Fruit fly (Drosophila melanogaster): ENCODE data around the gene ex.

Gene ex

DNA sequence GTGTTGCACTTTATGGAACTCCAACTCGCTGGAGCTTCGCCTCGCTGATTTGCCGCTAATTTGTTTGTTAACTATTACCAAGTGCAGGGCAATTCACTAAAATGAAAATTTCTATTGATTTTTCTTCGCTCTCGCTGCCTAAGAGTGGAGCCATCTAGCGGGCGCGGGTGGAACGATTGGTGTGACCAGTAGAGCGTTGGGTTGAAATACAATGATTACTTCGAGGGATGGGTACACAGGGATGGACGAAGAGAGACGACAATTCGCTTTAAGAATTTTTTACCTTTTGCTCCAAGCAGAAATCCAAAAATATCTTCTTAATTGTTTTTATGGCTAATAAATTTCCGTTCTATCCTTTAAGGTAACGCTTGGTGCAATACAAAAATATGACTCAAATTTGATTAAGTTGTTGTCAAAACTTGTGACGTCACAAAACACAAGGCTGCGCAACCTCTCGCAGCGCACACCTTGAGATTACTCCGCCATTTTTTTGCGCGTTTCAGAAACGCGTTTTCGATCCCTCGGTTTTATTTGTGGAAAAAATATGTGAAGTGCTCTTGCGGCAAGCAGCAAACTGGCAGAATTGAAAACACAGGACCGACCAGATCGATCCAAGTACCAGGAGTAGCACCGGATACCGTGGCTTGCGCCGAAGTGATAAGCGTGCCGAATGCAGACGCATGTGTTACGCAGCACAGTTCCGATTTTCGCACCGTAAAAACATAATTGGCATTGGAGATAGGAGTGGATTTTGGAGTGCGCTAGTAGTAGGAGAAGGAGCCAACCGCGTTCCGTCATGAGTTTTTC, 16.2 kb upstream of the ex start, which contains the start of the genes AP-2alpha and ebi (continued):
- TF ChIP-seq CG7987 (GFP tag; optimal IDR thresholded peaks at IDR 0.05): no peak
- TF ChIP-seq fd3F (GFP tag; optimal IDR thresholded peaks at IDR 0.05): peak; percentile 74
- no peak for TF ChIP-seq dmrt99B (tag; optimal IDR thresholded peaks at IDR 0.05)
- peak; percentile 81 for TF ChIP-seq repo (GFP tag; optimal IDR thresholded peaks at IDR 0.05)
- no peak for TF ChIP-seq Vsx1 (GFP tag; optimal IDR thresholded peaks at IDR 0.05)
- TF ChIP-seq CG7745 (tag; optimal IDR thresholded peaks at IDR 0.05): no peak
- TF ChIP-seq h (optimal IDR thresholded peaks at IDR 0.05): no peak
- TF ChIP-seq crc (GFP tag; optimal IDR thresholded peaks at IDR 0.05): peak; percentile 61
- peak; percentile 78 for TF ChIP-seq chm (GFP tag; IDR thresholded peaks at IDR 0.05)
- no peak for TF ChIP-seq pita (GFP tag; optimal IDR thresholded peaks at IDR 0.05)
- TF ChIP-seq HmgZ (tag; optimal IDR thresholded peaks at IDR 0.05): peak; percentile 89
- peak; percentile 82 for TF ChIP-seq seq (GFP tag; IDR thresholded peaks at IDR 0.05)
- peak; percentile 74 for TF ChIP-seq CG3281 (GFP tag; optimal IDR thresholded peaks at IDR 0.05)
- TF ChIP-seq pzg (GFP tag; optimal IDR thresholded peaks at IDR 0.05): peak; percentile 82
- peak; percentile 79 for TF ChIP-seq ftz-f1 (GFP tag; optimal IDR thresholded peaks at IDR 0.05)
- TF ChIP-seq Hr39 (optimal IDR thresholded peaks at IDR 0.05): no peak
- peak; percentile 67 for TF ChIP-seq luna (GFP tag; optimal IDR thresholded peaks at IDR 0.05)
- peak; percentile 92 for TF ChIP-seq CG4404 (GFP tag; IDR thresholded peaks at IDR 0.05)
- TF ChIP-seq Mad (GFP tag; optimal IDR thresholded peaks at IDR 0.05): peak; percentile 84
- peak; percentile 78 for TF ChIP-seq CG15601 (tag; optimal IDR thresholded peaks at IDR 0.05)
- TF ChIP-seq CG17186 (GFP tag; optimal IDR thresholded peaks at IDR 0.05): peak; percentile 91
- peak; percentile 66 for TF ChIP-seq Hmx (GFP tag; optimal IDR thresholded peaks at IDR 0.05)
- TF ChIP-seq pho (GFP tag; optimal IDR thresholded peaks at IDR 0.05): peak; percentile 95
- peak; percentile 96 for TF ChIP-seq pum (GFP tag; optimal IDR thresholded peaks at IDR 0.05)
- TF ChIP-seq NFAT (GFP tag; IDR thresholded peaks at IDR 0.05): peak; percentile 80
- peak; percentile 54 for TF ChIP-seq CG13296 (GFP tag; optimal IDR thresholded peaks at IDR 0.05)
- peak; percentile 93 for TF ChIP-seq Ptx1 (GFP tag; IDR thresholded peaks at IDR 0.05)
- peak; percentile 80 for TF ChIP-seq btn (GFP tag; optimal IDR thresholded peaks at IDR 0.05)
- TF ChIP-seq Elba2 (GFP tag; optimal IDR thresholded peaks at IDR 0.05): peak; percentile 63
- peak; percentile 63 for TF ChIP-seq Nf-YB (GFP tag; optimal IDR thresholded peaks at IDR 0.05)
- TF ChIP-seq E2f1 (GFP tag; IDR thresholded peaks at IDR 0.05): peak; percentile 84
- TF ChIP-seq Myb (GFP tag; optimal IDR thresholded peaks at IDR 0.05): peak; percentile 83
- peak; percentile 84 for TF ChIP-seq CG7839 (tag; optimal IDR thresholded peaks at IDR 0.05)
- peak; percentile 94 for TF ChIP-seq dpn (GFP tag; optimal IDR thresholded peaks at IDR 0.05)
- TF ChIP-seq CG1603 (tag; optimal IDR thresholded peaks at IDR 0.05): peak; percentile 90
- TF ChIP-seq shn (GFP tag; optimal IDR thresholded peaks at IDR 0.05): peak; percentile 96
- no peak for TF ChIP-seq CG7271 (tag; optimal IDR thresholded peaks at IDR 0.05)
- TF ChIP-seq Xrp1 (GFP tag; IDR thresholded peaks at IDR 0.05): peak; percentile 84
- peak; percentile 28 for TF ChIP-seq CG6683 (GFP tag; optimal IDR thresholded peaks at IDR 0.05)
- peak; percentile 57 for TF ChIP-seq kni (GFP tag; optimal IDR thresholded peaks at IDR 0.05)
- peak; percentile 91 for TF ChIP-seq CG8089 (GFP tag; optimal IDR thresholded peaks at IDR 0.05)
- TF ChIP-seq CG14667 (GFP tag; IDR thresholded peaks at IDR 0.05): peak; percentile 86
- TF ChIP-seq Side (GFP tag; optimal IDR thresholded peaks at IDR 0.05): peak; percentile 89
- peak; percentile 86 for TF ChIP-seq CG17829 (tag; optimal IDR thresholded peaks at IDR 0.05)
- no peak for TF ChIP-seq oc (tag; optimal IDR thresholded peaks at IDR 0.05)
- TF ChIP-seq CG11093 (GFP tag; IDR thresholded peaks at IDR 0.05): peak; percentile 88
- TF ChIP-seq CG18262 (tag; optimal IDR thresholded peaks at IDR 0.05): peak; percentile 79
- peak; percentile 82 for TF ChIP-seq twi (tag; optimal IDR thresholded peaks at IDR 0.05)
- TF ChIP-seq Oaz (GFP tag; IDR thresholded peaks at IDR 0.05): peak; percentile 81
- TF ChIP-seq CG13123 (GFP tag; optimal IDR thresholded peaks at IDR 0.05): peak; percentile 77
